Worm (Caenorhabditis elegans) whole organism, early embryonic: ENCODE results near the gene T03F6.3.

Experiments
- aly-1 ChIP-seq: sonication (generic microtip); optimal IDR thresholded peaks from 2 replicates; lab custom pipeline; 2016; ENCODE audit warnings: missing genetic modification characterization, missing compliant biosample characterization
- ama-1 ChIP-seq: fragments of 150-350 bp; optimal IDR thresholded peaks from 2 replicates; lab custom pipeline; 2014
- ceh-36 ChIP-seq: sonication (generic microtip); optimal IDR thresholded peaks from 2 replicates; lab custom pipeline; 2016; ENCODE audit warnings: missing genetic modification characterization, inconsistent platforms, missing compliant biosample characterization
- ets-7 ChIP-seq: sonication (generic microtip); optimal IDR thresholded peaks from 2 replicates; lab custom pipeline; 2016; ENCODE audit warnings: missing genotype, missing genetic modification characterization, missing compliant biosample characterization
- flt-1 ChIP-seq: fragments of 200-800 bp; sonication (Bioruptor generic); IDR thresholded peaks from 2 replicates; pipeline ENCODE4 v1.3.6; 2022; ENCODE audit warnings: missing genetic modification characterization, missing compliant biosample characterization
- hmg-4 ChIP-seq: fragments of 200-800 bp; sonication (Bioruptor generic); optimal IDR thresholded peaks from 2 replicates; lab custom pipeline; 2018; ENCODE audit warnings: mild to moderate bottlenecking, missing genetic modification characterization, missing compliant biosample characterization
- hnd-1 ChIP-seq: sonication (generic microtip); optimal IDR thresholded peaks from 2 replicates; lab custom pipeline; 2016; ENCODE audit warnings: missing genetic modification characterization, missing compliant biosample characterization
- pes-1 ChIP-seq: fragments of 200-800 bp; sonication (Bioruptor generic); IDR thresholded peaks from 2 replicates; pipeline ENCODE4 v1.3.6; 2022; ENCODE audit warnings: missing genetic modification reagents, missing genetic modification characterization, missing compliant biosample characterization
- scrt-1 ChIP-seq: fragments of 200-800 bp; sonication (Bioruptor generic); IDR thresholded peaks from 2 replicates; pipeline ENCODE4 v1.3.6; 2022; ENCODE audit warnings: missing genetic modification characterization, missing compliant biosample characterization
- tbx-11 ChIP-seq: fragments of 200-800 bp; sonication (Bioruptor generic); IDR thresholded peaks from 2 replicates; pipeline ENCODE4 v1.3.6; 2022; ENCODE audit warnings: missing genetic modification characterization, missing compliant biosample characterization
- tbx-37 ChIP-seq: fragments of 200-800 bp; sonication (Bioruptor generic); conservative IDR thresholded peaks from 2 replicates; pipeline ENCODE4 v1.3.6; 2022; ENCODE audit warnings: missing genetic modification reagents, missing genetic modification characterization, missing compliant biosample characterization
- tra-4 ChIP-seq: sonication (generic microtip); optimal IDR thresholded peaks from 2 replicates; lab custom pipeline; 2017; ENCODE audit warnings: missing genetic modification characterization, missing compliant biosample characterization

DNA sequence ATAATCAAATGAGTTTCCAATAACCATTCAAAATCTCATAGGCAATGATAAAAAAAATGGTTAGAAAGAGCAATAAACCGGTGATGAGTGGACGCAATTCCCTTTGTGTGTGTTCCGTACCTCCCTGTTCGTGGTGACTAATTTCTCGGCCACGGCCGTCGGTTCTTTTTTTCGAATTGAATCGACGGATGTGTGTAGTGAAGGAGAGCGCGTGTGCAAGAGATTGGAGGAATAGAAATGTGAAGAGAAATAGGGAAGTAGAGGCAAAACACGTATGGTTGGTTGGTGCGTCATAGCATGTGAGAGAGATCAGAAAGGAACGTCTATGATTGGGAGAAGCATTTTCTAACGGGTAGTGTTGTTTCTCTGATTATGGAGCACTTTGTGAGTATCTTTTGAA, 29.3 kb upstream of the T03F6.3 start:
- TF ChIP-seq ama-1 (lab: Kevin White, UChicago) (no peak), ceh-36 (no peak), tbx-37 (GFP tag; lab: Robert Waterston, UW) (peak; percentile 19; the same call in 1 of the 2 replicates), hmg-4 (peak; percentile 50), flt-1 (GFP tag; lab: Robert Waterston, UW) (no peak), tra-4 (tag; lab: Kevin White, UChicago) (no peak), pes-1 (GFP tag; lab: Robert Waterston, UW) (no peak), tbx-11 (GFP tag; lab: Robert Waterston, UW) (no peak), ets-7 (tag; lab: Kevin White, UChicago) (no peak), scrt-1 (GFP tag; lab: Robert Waterston, UW) (no peak), aly-1 (tag; lab: Kevin White, UChicago) (no peak), hnd-1 (no peak)
